Worm (Caenorhabditis elegans): ENCODE measurements around the gene scc-1.

ce11 chrII:4663186-4663585 lies 35.3 kb upstream of the scc-1 start, which contains the start of gene T05A7.12:
- TF ChIP-seq ref-1 (GFP tag; conservative IDR thresholded peaks at IDR 0.05) (no peak), flt-1 (GFP tag; IDR thresholded peaks at IDR 0.05) (no peak), med-1 (GFP tag; optimal IDR thresholded peaks at IDR 0.05; ENCODE audit: insufficient read depth) (no peak)

Data from whole organism, midembryonic.